Fruit fly (Drosophila melanogaster): ENCODE data around the gene Nin.

The Nin gene

dm6 chr2L:5289921-5290320 is 11.6 kb upstream of the Nin start:
- TF ChIP-seq cic (GFP tag; optimal IDR thresholded peaks at IDR 0.05) (no peak), CG5204 (GFP tag; optimal IDR thresholded peaks at IDR 0.05) (no peak), kay (GFP tag; ENCODE audit: borderline replicate concordance) (no peak), CG11617 (GFP tag; optimal IDR thresholded peaks at IDR 0.05) (no peak), pad (GFP tag; optimal IDR thresholded peaks at IDR 0.05) (no peak), Crg-1 (GFP tag; optimal IDR thresholded peaks at IDR 0.05) (no peak), toe (GFP tag; optimal IDR thresholded peaks at IDR 0.05) (no peak), cnc (optimal IDR thresholded peaks at IDR 0.05) (no peak), CG1620 (GFP tag; optimal IDR thresholded peaks at IDR 0.05) (no peak), CG33017 (tag; optimal IDR thresholded peaks at IDR 0.05) (no peak), Mnt (GFP tag; optimal IDR thresholded peaks at IDR 0.05) (no peak), bab1 (GFP tag; optimal IDR thresholded peaks at IDR 0.05) (no peak), CG14711 (tag; optimal IDR thresholded peaks at IDR 0.05) (no peak), Hr96 (GFP tag; optimal IDR thresholded peaks at IDR 0.05) (no peak), CG7045 (GFP tag; optimal IDR thresholded peaks at IDR 0.05) (no peak)

dm6 chr2L:5288721-5289120 is 10.4 kb upstream of the Nin start, which contains the start of gene vri:
TSS of gene vri (plus strand) at chr2L:5288944.
- TF ChIP-seq Clk (GFP tag; optimal IDR thresholded peaks at IDR 0.05): no peak
- TF ChIP-seq toe (GFP tag; optimal IDR thresholded peaks at IDR 0.05): no peak
- no peak for TF ChIP-seq CG33017 (tag; optimal IDR thresholded peaks at IDR 0.05)
- TF ChIP-seq CG12768 (GFP tag; optimal IDR thresholded peaks at IDR 0.05): no peak
- TF ChIP-seq CG11617 (GFP tag; optimal IDR thresholded peaks at IDR 0.05): no peak
- no peak for TF ChIP-seq bab1 (GFP tag; optimal IDR thresholded peaks at IDR 0.05)
- no peak for TF ChIP-seq kay (GFP tag; ENCODE audit: borderline replicate concordance)
- no peak for TF ChIP-seq CG7101 (tag; optimal IDR thresholded peaks at IDR 0.05)
- no peak for TF ChIP-seq Hr96 (GFP tag; optimal IDR thresholded peaks at IDR 0.05)
- TF ChIP-seq cic (GFP tag; optimal IDR thresholded peaks at IDR 0.05): no peak
- no peak for TF ChIP-seq Mnt (GFP tag; optimal IDR thresholded peaks at IDR 0.05)
- no peak for TF ChIP-seq tj (GFP tag; optimal IDR thresholded peaks at IDR 0.05)
- TF ChIP-seq pad (GFP tag; optimal IDR thresholded peaks at IDR 0.05): no peak
- no peak for TF ChIP-seq cnc (optimal IDR thresholded peaks at IDR 0.05)
- no peak for TF ChIP-seq CG5204 (GFP tag; optimal IDR thresholded peaks at IDR 0.05)
- no peak for TF ChIP-seq CG14711 (tag; optimal IDR thresholded peaks at IDR 0.05)
- TF ChIP-seq CG7045 (GFP tag; optimal IDR thresholded peaks at IDR 0.05): no peak
- TF ChIP-seq CG1620 (GFP tag; optimal IDR thresholded peaks at IDR 0.05): no peak

dm6 chr2L:5288262-5288621 is 9.9 kb upstream of the Nin start:
- TF ChIP-seq CG7045 (GFP tag; optimal IDR thresholded peaks at IDR 0.05) (no peak), Crg-1 (GFP tag; optimal IDR thresholded peaks at IDR 0.05) (no peak), toe (GFP tag; optimal IDR thresholded peaks at IDR 0.05) (no peak), kay (GFP tag; ENCODE audit: borderline replicate concordance) (no peak), CG33017 (tag; optimal IDR thresholded peaks at IDR 0.05) (no peak), CG14711 (tag; optimal IDR thresholded peaks at IDR 0.05) (no peak), CG12768 (GFP tag; optimal IDR thresholded peaks at IDR 0.05) (no peak)

- TF ChIP-seq tj (GFP tag; optimal IDR thresholded peaks at IDR 0.05) (no peak), CG1620 (GFP tag; optimal IDR thresholded peaks at IDR 0.05) (no peak), CG11617 (GFP tag; optimal IDR thresholded peaks at IDR 0.05) (no peak), CG12768 (GFP tag; optimal IDR thresholded peaks at IDR 0.05) (no peak), Mnt (GFP tag; optimal IDR thresholded peaks at IDR 0.05) (no peak), cnc (optimal IDR thresholded peaks at IDR 0.05) (no peak), Hr96 (GFP tag; optimal IDR thresholded peaks at IDR 0.05) (no peak), toe (GFP tag; optimal IDR thresholded peaks at IDR 0.05) (no peak), CG7101 (tag; optimal IDR thresholded peaks at IDR 0.05) (no peak), CG7045 (GFP tag; optimal IDR thresholded peaks at IDR 0.05) (no peak), cic (GFP tag; optimal IDR thresholded peaks at IDR 0.05) (no peak), CG14711 (tag; optimal IDR thresholded peaks at IDR 0.05) (no peak), CG5204 (GFP tag; optimal IDR thresholded peaks at IDR 0.05) (no peak), kay (GFP tag; ENCODE audit: borderline replicate concordance) (no peak)
These were observed 9.4 kb upstream of the Nin start for dm6 chr2L:5287599-5288261.

- TF ChIP-seq CG11617 (GFP tag; optimal IDR thresholded peaks at IDR 0.05): no peak
- TF ChIP-seq ovo (GFP tag; optimal IDR thresholded peaks at IDR 0.05): no peak
- no peak for TF ChIP-seq toe (GFP tag; optimal IDR thresholded peaks at IDR 0.05)
- TF ChIP-seq CG1620 (GFP tag; optimal IDR thresholded peaks at IDR 0.05): no peak
- TF ChIP-seq kay (GFP tag; ENCODE audit: borderline replicate concordance): no peak
- TF ChIP-seq CG12768 (GFP tag; optimal IDR thresholded peaks at IDR 0.05): no peak
- no peak for TF ChIP-seq CG7101 (tag; optimal IDR thresholded peaks at IDR 0.05)
- no peak for TF ChIP-seq CG7045 (GFP tag; optimal IDR thresholded peaks at IDR 0.05)
- TF ChIP-seq Clk (GFP tag; optimal IDR thresholded peaks at IDR 0.05): no peak
These were observed 8.2 kb upstream of the Nin start for dm6 chr2L:5286572-5286971.

dm6 chr2L:5285860-5286259 is 7.5 kb upstream of the Nin start:
- TF ChIP-seq CG7045 (GFP tag; optimal IDR thresholded peaks at IDR 0.05) (no peak), toe (GFP tag; optimal IDR thresholded peaks at IDR 0.05) (no peak)

- TF ChIP-seq CG1620 (GFP tag; optimal IDR thresholded peaks at IDR 0.05) (no peak), pad (GFP tag; optimal IDR thresholded peaks at IDR 0.05) (no peak)
These were observed 6.5 kb upstream of the Nin start for dm6 chr2L:5284820-5285219.
